Fruit fly (Drosophila melanogaster): ENCODE results near the gene CG8840.

Gene CG8840

DNA sequence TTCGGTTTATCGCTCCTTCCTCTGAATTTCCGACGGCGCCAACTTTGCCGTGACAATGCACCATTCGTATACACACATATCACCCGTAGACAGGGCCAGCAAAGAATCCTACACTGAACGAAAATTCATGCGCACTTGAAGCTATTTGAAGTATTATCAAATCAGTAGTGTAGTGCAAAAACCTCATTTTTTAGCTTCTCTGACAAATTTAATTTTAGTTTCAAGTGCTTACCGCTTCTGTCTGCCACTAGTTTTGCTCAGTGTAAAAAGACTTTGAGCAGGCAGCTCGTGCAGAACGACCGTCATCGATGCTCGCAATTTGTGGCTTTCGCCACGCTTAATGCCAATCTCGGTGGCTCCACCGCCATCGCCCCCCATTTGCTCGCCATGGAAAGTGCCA lies 34.4 kb downstream of the CG8840 start:
- TF ChIP-seq CG8478 (optimal IDR thresholded peaks at IDR 0.05) (no peak), CTCF (optimal IDR thresholded peaks at IDR 0.05) (no peak)

DNA sequence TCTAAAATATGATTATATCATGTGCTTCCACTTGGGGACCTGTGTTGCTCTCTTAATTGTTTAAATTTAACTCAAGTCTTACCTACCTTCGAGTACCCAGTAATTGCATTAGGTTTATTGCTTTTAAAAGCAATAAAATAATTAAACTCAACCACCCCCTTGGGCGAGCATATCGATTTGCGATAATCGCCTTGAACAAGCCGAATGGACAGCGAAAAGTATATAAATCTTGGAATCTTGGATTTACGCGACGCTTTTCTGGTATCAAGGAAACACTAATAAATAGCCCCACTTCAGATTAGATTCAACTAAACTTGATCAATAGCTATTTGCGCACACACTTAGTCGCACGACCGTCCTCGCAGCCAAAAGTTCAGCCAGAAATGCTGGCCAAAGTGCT lies 35.3 kb downstream of the CG8840 start, which contains the start of gene CG2772:
Gene CG2772, plus strand, starts transcription at position 338 of the 400 bp plus-strand sequence.
- TF ChIP-seq CG8478 (optimal IDR thresholded peaks at IDR 0.05), result no peak
- no peak for TF ChIP-seq CTCF (optimal IDR thresholded peaks at IDR 0.05)

DNA sequence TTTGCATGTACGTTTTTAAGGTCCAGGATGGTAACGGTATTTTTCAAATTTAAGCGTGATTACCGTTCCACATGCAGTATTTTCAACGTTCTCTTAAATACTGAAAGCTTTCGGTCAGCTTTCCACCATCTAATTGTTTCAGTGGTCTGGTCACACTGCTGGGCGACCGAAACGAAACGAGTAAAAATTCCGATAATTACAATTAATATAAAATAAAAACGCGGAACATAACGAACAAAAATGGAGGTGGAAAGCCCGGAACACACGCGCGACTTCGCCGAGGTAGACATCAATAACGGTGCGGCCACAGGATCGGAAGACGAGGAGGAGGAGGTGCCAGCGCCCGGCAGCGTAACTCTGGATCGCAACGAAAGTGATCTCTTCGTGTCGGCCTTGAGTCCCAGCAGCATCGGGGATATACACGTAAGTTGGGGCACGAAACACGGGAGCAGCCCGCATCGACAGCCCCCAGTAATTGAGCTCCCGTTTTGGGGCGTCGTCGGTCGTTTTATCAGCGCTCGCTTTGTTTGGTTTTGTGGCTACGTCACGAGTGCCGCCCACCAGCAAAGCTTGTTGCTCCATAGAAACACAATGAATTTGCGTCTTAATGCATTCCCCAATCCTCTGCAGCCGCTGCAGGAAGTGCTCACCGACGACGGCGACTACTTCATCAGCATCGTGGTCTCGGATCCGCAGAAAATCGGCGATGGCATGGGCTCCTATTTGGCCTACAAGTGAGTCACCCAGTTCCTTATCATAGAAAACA lies 39.4 kb downstream of the CG8840 start, which contains the start of gene Snx1:
Gene Snx1, plus strand, starts transcription at position 129 of the 766 bp plus-strand sequence.
- TF ChIP-seq CTCF (optimal IDR thresholded peaks at IDR 0.05) (no peak), CG8478 (optimal IDR thresholded peaks at IDR 0.05) (no peak)

DNA sequence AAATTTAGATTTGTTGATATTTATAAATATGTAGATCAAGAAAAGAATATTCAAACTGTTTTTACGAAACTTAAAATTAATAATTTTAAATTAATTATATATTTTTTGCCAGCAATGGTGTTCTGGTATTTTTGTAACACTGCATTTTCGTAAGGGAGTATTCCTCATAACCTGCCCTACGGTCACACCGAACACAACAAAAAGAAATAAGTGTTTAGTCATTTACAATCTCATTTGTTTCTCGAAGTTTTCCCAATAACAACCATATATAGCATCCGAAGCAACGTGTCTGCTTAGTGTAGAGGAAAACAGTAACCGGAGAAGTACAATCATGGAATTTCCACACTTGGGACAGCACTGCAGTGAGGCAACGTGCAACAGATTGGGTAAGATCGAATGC lies 41.9 kb downstream of the CG8840 start, which contains the start of gene CG12795:
Gene CG12795, plus strand, starts transcription at position 181 of the 400 bp plus-strand sequence.
- TF ChIP-seq CTCF (optimal IDR thresholded peaks at IDR 0.05) (no peak), CG8478 (optimal IDR thresholded peaks at IDR 0.05) (no peak)

DNA sequence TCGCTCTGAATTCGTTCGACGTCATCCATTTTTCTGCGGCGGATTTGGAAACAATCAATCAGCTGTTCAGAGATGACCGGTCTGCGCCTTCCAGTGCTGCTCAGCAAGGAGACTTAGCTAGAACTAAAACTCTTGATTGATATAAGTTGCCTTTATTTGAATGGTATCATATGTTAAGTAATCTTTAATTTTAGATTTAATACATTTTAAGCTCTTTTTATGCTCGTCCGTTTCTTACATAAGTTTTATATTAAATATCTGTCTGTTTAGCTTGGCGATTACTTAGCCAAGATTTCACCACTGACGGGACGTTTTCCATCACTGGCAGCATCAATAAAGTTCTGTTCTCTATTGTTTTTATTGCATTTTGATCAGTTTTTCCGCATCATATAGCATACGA lies 46.6 kb downstream of the CG8840 start, which contains the start of the genes Cog3 and Sec5:
Gene Cog3, minus strand, starts transcription at position 58 of the 400 bp plus-strand sequence.
Gene Sec5, plus strand, starts transcription at position 296 of the 400 bp plus-strand sequence.
- no peak for TF ChIP-seq CG8478 (optimal IDR thresholded peaks at IDR 0.05)
- TF ChIP-seq CTCF (optimal IDR thresholded peaks at IDR 0.05), result no peak

Measured in S2 (cell line).